Fruit fly (Drosophila melanogaster) whole organism, prepupa: Measurements from ENCODE around the gene wts.

Source experiments
- CG15336 ChIP-seq: fragments of 200-800 bp; sonication (Bioruptor generic); IDR thresholded peaks from 2 replicates; pipeline ENCODE4 v1.3.6; 2022; ENCODE audit warnings: missing biosample characterization, missing genetic modification characterization
- CG3032 ChIP-seq: fragments of 200-800 bp; optimal IDR thresholded peaks from 2 replicates; lab custom pipeline; 2019; ENCODE audit warnings: missing biosample characterization, mild to moderate bottlenecking, missing genetic modification characterization, moderate library complexity
- CG9139 ChIP-seq: fragments of 200-800 bp; sonication (Bioruptor generic); optimal IDR thresholded peaks from 3 replicates; lab custom pipeline; 2017; ENCODE audit warnings: missing biosample characterization, mild to moderate bottlenecking, missing genetic modification characterization
- Eip75B ChIP-seq: fragments of 200-800 bp; sonication (Bioruptor generic); optimal IDR thresholded peaks from 3 replicates; lab custom pipeline; 2016; ENCODE audit warnings: missing biosample characterization, missing genetic modification characterization
- Hr39 ChIP-seq: fragments of 200-800 bp; sonication (Bioruptor generic); optimal IDR thresholded peaks from 2 replicates; lab custom pipeline; 2016; ENCODE audit warnings: missing biosample characterization, missing genetic modification characterization
- OdsH ChIP-seq: fragments of 200-800 bp; sonication (Bioruptor generic); optimal IDR thresholded peaks from 3 replicates; lab custom pipeline; 2016; ENCODE audit warnings: missing biosample characterization, missing genetic modification characterization
- achi ChIP-seq: fragments of 200-800 bp; sonication (Bioruptor generic); optimal IDR thresholded peaks from 3 replicates; lab custom pipeline; 2016; ENCODE audit warnings: missing biosample characterization, missing genetic modification characterization
- dac ChIP-seq: fragments of 200-800 bp; sonication (Bioruptor generic); optimal IDR thresholded peaks from 2 replicates; lab custom pipeline; 2017; ENCODE audit warnings: missing biosample characterization, mild to moderate bottlenecking, missing genetic modification characterization
- eg ChIP-seq: fragments of 200-800 bp; sonication (Bioruptor generic); IDR thresholded peaks from 3 replicates; pipeline ENCODE4 v1.3.6; 2022; ENCODE audit warnings: missing biosample characterization, missing genetic modification characterization
- pdm3 ChIP-seq: fragments of 200-800 bp; sonication (Bioruptor generic); optimal IDR thresholded peaks from 3 replicates; lab custom pipeline; 2016; ENCODE audit warnings: missing biosample characterization, missing genetic modification characterization
- svp ChIP-seq: fragments of 200-800 bp; sonication (Bioruptor generic); peaks from one replicate; lab custom pipeline; 2016; ENCODE audit warnings: missing biosample characterization, missing genetic modification characterization

- TF ChIP-seq Eip75B (GFP tag; lab: Kevin White, UChicago) (no peak), Hr39 (GFP tag; lab: Kevin White, UChicago) (no peak), achi (GFP tag; lab: Kevin White, UChicago) (peak; percentile 45), pdm3 (GFP tag; lab: Kevin White, UChicago) (peak; percentile 34), CG15336 (GFP tag; lab: Robert Waterston, UW) (peak; percentile 79), dac (GFP tag; lab: Kevin White, UChicago) (no peak), CG9139 (no peak), eg (GFP tag; lab: Robert Waterston, UW) (peak; percentile 76), CG3032 (tag; lab: Kevin White, UChicago) (peak; percentile 30), svp (GFP tag; lab: Kevin White, UChicago) (peak; percentile 34), OdsH (GFP tag; lab: Kevin White, UChicago) (peak; percentile 28)
These were observed 26.7 kb upstream of the wts start for dm6 chr3R:30833078-30833477.
